Worm (Caenorhabditis elegans) whole organism, L1 larva: Measurements from ENCODE around the gene dtmk-1.
A peak's percentile ranks its signal among the peaks of the same experiment; 100 is the strongest.

Experiments
- C04F5.9 ChIP-seq: sonication (generic microtip); optimal IDR thresholded peaks from 2 replicates; lab custom pipeline; 2016; ENCODE audit warnings: missing genetic modification characterization, missing compliant biosample characterization
- C16A3.4 ChIP-seq: fragments of 150-350 bp; optimal IDR thresholded peaks from 2 replicates; lab custom pipeline; 2014; ENCODE audit warnings: missing biosample characterization, missing genetic modification characterization
- C34B4.2 ChIP-seq: sonication (generic microtip); optimal IDR thresholded peaks from 2 replicates; lab custom pipeline; 2017; ENCODE audit warnings: mild to moderate bottlenecking, missing genetic modification characterization, missing compliant biosample characterization
- Y116A8C.19 ChIP-seq: sonication (generic microtip); optimal IDR thresholded peaks from 2 replicates; lab custom pipeline; 2016; ENCODE audit warnings: missing compliant biosample characterization, missing genetic modification characterization, borderline replicate concordance
- alr-1 ChIP-seq: fragments of 200-800 bp; sonication (Bioruptor generic); optimal IDR thresholded peaks from 2 replicates; lab custom pipeline; 2018; ENCODE audit warnings: borderline replicate concordance, mild to moderate bottlenecking, missing genetic modification characterization, missing compliant biosample characterization
- aly-2 ChIP-seq: fragments of 150-350 bp; optimal IDR thresholded peaks from 2 replicates; lab custom pipeline; 2014; ENCODE audit warnings: missing biosample characterization, missing genetic modification characterization
- ama-1 ChIP-seq: fragments of 150-350 bp; optimal IDR thresholded peaks from 2 replicates; lab custom pipeline; 2014
- ceh-63 ChIP-seq: fragments of 200-800 bp; sonication (Bioruptor generic); optimal IDR thresholded peaks from 2 replicates; lab custom pipeline; 2018; ENCODE audit warnings: mild to moderate bottlenecking, missing genetic modification characterization, missing compliant biosample characterization
- ceh-8 ChIP-seq: fragments of 200-800 bp; sonication (Bioruptor generic); optimal IDR thresholded peaks from 2 replicates; lab custom pipeline; 2018; ENCODE audit warnings: mild to moderate bottlenecking, missing genetic modification characterization, moderate library complexity, missing compliant biosample characterization
- ceh-82 ChIP-seq, 3 experiments: fragments of 150-350 bp in 1 of 3; sonication (generic microtip) in 2 of 3; optimal IDR thresholded peaks; 2 replicates each; lab custom pipeline; 2014 to 2017; ENCODE audit warnings: missing biosample characterization in 3 of 3, missing genetic modification characterization in 3 of 3
- ceh-88 ChIP-seq: fragments of 200-800 bp; sonication (Bioruptor generic); IDR thresholded peaks from 2 replicates; pipeline ENCODE4 v1.3.6; 2022; ENCODE audit warnings: missing genetic modification characterization, missing compliant biosample characterization
- ceh-90 ChIP-seq: sonication (generic microtip); optimal IDR thresholded peaks from 2 replicates; lab custom pipeline; 2016; ENCODE audit warnings: missing genetic modification characterization, missing compliant biosample characterization
- ces-1 ChIP-seq: fragments of 150-350 bp; optimal IDR thresholded peaks from 2 replicates; lab custom pipeline; 2014; ENCODE audit warnings: missing biosample characterization, missing genetic modification reagents, missing genetic modification characterization
- dsc-1 ChIP-seq: sonication (generic microtip); optimal IDR thresholded peaks from 2 replicates; lab custom pipeline; 2016; ENCODE audit warnings: mild to moderate bottlenecking, missing genetic modification characterization, missing compliant biosample characterization
- efl-3 ChIP-seq: fragments of 200-800 bp; sonication (Bioruptor generic); optimal IDR thresholded peaks from 2 replicates; lab custom pipeline; 2018; ENCODE audit warnings: mild to moderate bottlenecking, missing genetic modification characterization, missing compliant biosample characterization
- elt-2 ChIP-seq: sonication (generic microtip); optimal IDR thresholded peaks from 2 replicates; lab custom pipeline; 2016; ENCODE audit warnings: missing genetic modification characterization, mild to moderate bottlenecking, inconsistent platforms, missing compliant biosample characterization, missing genetic modification reagents
- elt-3 ChIP-seq, 6 experiments: fragments of 150-350 bp in 1 of 6; sonication (generic microtip); optimal IDR thresholded peaks; 2 replicates each; lab custom pipeline; 2017 to 2018; ENCODE audit warnings: missing biosample characterization in 6 of 6, missing genetic modification characterization in 6 of 6, inconsistent platforms in 1 of 6
- ets-5 ChIP-seq: fragments of 200-800 bp; sonication (Bioruptor generic); IDR thresholded peaks from 2 replicates; pipeline ENCODE4 v1.3.6; 2022; ENCODE audit warnings: missing genetic modification characterization, missing compliant biosample characterization
- fkh-4 ChIP-seq: sonication (generic microtip); optimal IDR thresholded peaks from 2 replicates; lab custom pipeline; 2016; ENCODE audit warnings: missing compliant biosample characterization, missing genetic modification characterization, borderline replicate concordance
- grh-1 ChIP-seq: fragments of 200-800 bp; sonication (Bioruptor generic); IDR thresholded peaks from 2 replicates; pipeline ENCODE4 v1.3.6; 2022; ENCODE audit warnings: missing genetic modification reagents, missing genetic modification characterization, missing compliant biosample characterization
- hlh-4 ChIP-seq: sonication (generic microtip); optimal IDR thresholded peaks from 2 replicates; lab custom pipeline; 2016; ENCODE audit warnings: mild to moderate bottlenecking, missing genetic modification characterization, missing compliant biosample characterization
- hpl-2 ChIP-seq: fragments of 150-350 bp; optimal IDR thresholded peaks from 2 replicates; lab custom pipeline; 2014; ENCODE audit warnings: missing biosample characterization, missing genetic modification reagents, missing genetic modification characterization
- jun-1 ChIP-seq: fragments of 150-350 bp; optimal IDR thresholded peaks from 2 replicates; lab custom pipeline; 2014; ENCODE audit warnings: missing biosample characterization, missing genetic modification reagents, missing genetic modification characterization
- lin-13 ChIP-seq: fragments of 150-350 bp; optimal IDR thresholded peaks from 2 replicates; lab custom pipeline; 2014; ENCODE audit warnings: missing biosample characterization, missing genetic modification reagents, missing genetic modification characterization
- lin-14 ChIP-seq: fragments of 200-800 bp; sonication (Bioruptor generic); optimal IDR thresholded peaks from 2 replicates; lab custom pipeline; 2018; ENCODE audit warnings: mild to moderate bottlenecking, missing genetic modification characterization, moderate library complexity, missing compliant biosample characterization
- lir-3 ChIP-seq: sonication (generic microtip); optimal IDR thresholded peaks from 2 replicates; lab custom pipeline; 2016; ENCODE audit warnings: mild to moderate bottlenecking, missing genetic modification characterization, moderate library complexity, missing compliant biosample characterization; ENCODE audit not compliant: poor library complexity
- lsy-2 ChIP-seq, 2 experiments: fragments of 150-350 bp; optimal IDR thresholded peaks; 2 replicates each; lab custom pipeline; 2014; ENCODE audit warnings: missing biosample characterization in 2 of 2, missing genetic modification characterization in 2 of 2
- mab-9 ChIP-seq: fragments of 200-800 bp; sonication (Bioruptor generic); IDR thresholded peaks from 2 replicates; pipeline ENCODE4 v1.3.6; 2022; ENCODE audit warnings: missing genetic modification reagents, missing genetic modification characterization, missing compliant biosample characterization
- mep-1 ChIP-seq: fragments of 150-350 bp; optimal IDR thresholded peaks from 2 replicates; lab custom pipeline; 2014; ENCODE audit warnings: missing biosample characterization, missing genetic modification characterization
- nhr-11 ChIP-seq: fragments of 150-350 bp; optimal IDR thresholded peaks from 2 replicates; lab custom pipeline; 2014; ENCODE audit warnings: missing biosample characterization, missing genetic modification characterization
- nhr-19 ChIP-seq: fragments of 200-800 bp; sonication (Bioruptor generic); conservative IDR thresholded peaks from 2 replicates; pipeline ENCODE4 v1.3.6; 2022; ENCODE audit warnings: missing genetic modification characterization, missing compliant biosample characterization
- nhr-20 ChIP-seq: sonication (generic microtip); optimal IDR thresholded peaks from 2 replicates; lab custom pipeline; 2016; ENCODE audit warnings: mild to moderate bottlenecking, missing genetic modification characterization, missing compliant biosample characterization
- nhr-28 ChIP-seq: fragments of 150-350 bp; optimal IDR thresholded peaks from 2 replicates; lab custom pipeline; 2014; ENCODE audit warnings: missing biosample characterization, missing genetic modification characterization
- nhr-47 ChIP-seq: sonication (generic microtip); optimal IDR thresholded peaks from 2 replicates; lab custom pipeline; 2016; ENCODE audit warnings: mild to moderate bottlenecking, missing genetic modification characterization, moderate library complexity, missing compliant biosample characterization
- nhr-77 ChIP-seq: fragments of 150-350 bp; optimal IDR thresholded peaks from 2 replicates; lab custom pipeline; 2014; ENCODE audit warnings: missing biosample characterization, missing genetic modification characterization
- pag-3 ChIP-seq: sonication (generic microtip); optimal IDR thresholded peaks from 2 replicates; lab custom pipeline; 2017; ENCODE audit warnings: missing genetic modification characterization, mild to moderate bottlenecking, missing compliant biosample characterization, antibody characterized with exemption, borderline replicate concordance; ENCODE audit not compliant: insufficient read depth
- pqm-1 ChIP-seq: sonication (generic microtip); optimal IDR thresholded peaks from 3 replicates; lab custom pipeline; 2017; ENCODE audit warnings: missing biosample characterization, missing genetic modification characterization
- rnt-1 ChIP-seq: sonication (generic microtip); optimal IDR thresholded peaks from 2 replicates; lab custom pipeline; 2016; ENCODE audit warnings: mild to moderate bottlenecking, missing genetic modification characterization, moderate library complexity, missing compliant biosample characterization
- sox-4 ChIP-seq: sonication (generic microtip); optimal IDR thresholded peaks from 2 replicates; lab custom pipeline; 2016; ENCODE audit warnings: missing genetic modification characterization, missing compliant biosample characterization
- sptf-1 ChIP-seq: fragments of 150-350 bp; optimal IDR thresholded peaks from 2 replicates; lab custom pipeline; 2014; ENCODE audit warnings: missing biosample characterization, missing genetic modification characterization
- sup-37 ChIP-seq: fragments of 200-800 bp; sonication (Bioruptor generic); optimal IDR thresholded peaks from 2 replicates; lab custom pipeline; 2018; ENCODE audit warnings: mild to moderate bottlenecking, missing genetic modification characterization, missing compliant biosample characterization
- tbx-2 ChIP-seq: sonication (generic microtip); optimal IDR thresholded peaks from 2 replicates; lab custom pipeline; 2016; ENCODE audit warnings: missing genetic modification characterization, missing compliant biosample characterization
- unc-30 ChIP-seq: sonication (generic microtip); optimal IDR thresholded peaks from 2 replicates; lab custom pipeline; 2017; ENCODE audit warnings: missing biosample characterization, missing genetic modification characterization
- unc-62 ChIP-seq: fragments of 150-350 bp; optimal IDR thresholded peaks from 2 replicates; lab custom pipeline; 2014; ENCODE audit warnings: missing biosample characterization, missing genetic modification reagents, missing genetic modification characterization
- unc-98 ChIP-seq: fragments of 200-800 bp; sonication (Bioruptor generic); IDR thresholded peaks from 2 replicates; pipeline ENCODE4 v1.3.6; 2022; ENCODE audit warnings: missing genetic modification characterization, missing compliant biosample characterization
- xbp-1 ChIP-seq: sonication (generic microtip); optimal IDR thresholded peaks from 2 replicates; lab custom pipeline; 2016; ENCODE audit warnings: missing genetic modification characterization, missing compliant biosample characterization
- zip-4 ChIP-seq: fragments of 200-800 bp; sonication (Bioruptor generic); optimal IDR thresholded peaks from 2 replicates; lab custom pipeline; 2018; ENCODE audit warnings: mild to moderate bottlenecking, missing genetic modification characterization, moderate library complexity, missing compliant biosample characterization
- ztf-11 ChIP-seq, 2 experiments: sonication (generic microtip); optimal IDR thresholded peaks; 2 replicates each; lab custom pipeline; 2016 to 2017; ENCODE audit warnings: missing genetic modification characterization in 2 of 2, missing biosample characterization in 1 of 2, missing compliant biosample characterization in 1 of 2

The dtmk-1 gene

ce11 chrII:9943837-9944236 lies 23.1 kb downstream of the dtmk-1 start, which contains the start of gene flad-1:
Gene flad-1, plus strand, starts transcription at chrII:9944137.
- TF ChIP-seq fkh-4 (tag; lab: Kevin White, UChicago) (no peak), pqm-1 (tag; lab: Kevin White, UChicago) (no peak), C34B4.2 (tag; lab: Kevin White, UChicago) (no peak), zip-4 (no peak), ama-1 (lab: Kevin White, UChicago) (no peak), grh-1 (GFP tag; lab: Robert Waterston, UW) (no peak), C16A3.4 (tag; lab: Kevin White, UChicago) (no peak), ceh-90 (tag; lab: Kevin White, UChicago) (no peak), xbp-1 (tag; lab: Kevin White, UChicago) (no peak), efl-3 (GFP tag; lab: Kevin White, UChicago) (no peak), lir-3 (tag; lab: Kevin White, UChicago) (no peak), unc-62 (no peak), alr-1 (tag; lab: Kevin White, UChicago) (no peak), sox-4 (tag; lab: Kevin White, UChicago) (no peak), lsy-2 (tag; optimal IDR thresholded peaks at IDR 0.05; lab: Kevin White, UChicago) (no peak), nhr-28 (tag; lab: Kevin White, UChicago) (no peak), elt-2 (no peak), sup-37 (GFP tag; lab: Kevin White, UChicago) (no peak), unc-98 (no peak), nhr-19 (no peak)

ce11 chrII:9943246-9943645 lies 23.7 kb downstream of the dtmk-1 start:
- TF ChIP-seq ceh-8 (GFP tag; lab: Kevin White, UChicago) (no peak), mep-1 (tag; lab: Kevin White, UChicago) (no peak), sptf-1 (no peak)

- no peak for TF ChIP-seq ces-1 (GFP tag; lab: Kevin White, UChicago)
- TF ChIP-seq aly-2, result peak; percentile 37
- TF ChIP-seq rnt-1 (tag; lab: Kevin White, UChicago), result peak; percentile 99
- peak; percentile 97 for TF ChIP-seq lir-3 (tag; lab: Kevin White, UChicago)
- TF ChIP-seq ceh-8 (GFP tag; lab: Kevin White, UChicago), result peak; percentile 61
- peak; percentile 12 for TF ChIP-seq hpl-2 (GFP tag; lab: Kevin White, UChicago)
- peak; percentile 95 for TF ChIP-seq mep-1 (tag; lab: Kevin White, UChicago)
- peak; percentile 63 for TF ChIP-seq hlh-4 (tag; lab: Kevin White, UChicago)
- TF ChIP-seq ceh-88 (GFP tag; lab: Robert Waterston, UW), result peak; percentile 76
- peak in 1 of 2 experiments; percentile 94 for TF ChIP-seq ztf-11 (tag; optimal IDR thresholded peaks at IDR 0.05; lab: Kevin White, UChicago)
- peak; percentile 59 for TF ChIP-seq sup-37 (GFP tag; lab: Kevin White, UChicago)
- TF ChIP-seq C04F5.9 (tag; lab: Kevin White, UChicago), result peak; percentile 85
- TF ChIP-seq xbp-1 (tag; lab: Kevin White, UChicago), result peak; percentile 92
- peak; percentile 71 for TF ChIP-seq mab-9
- TF ChIP-seq ets-5 (GFP tag; lab: Robert Waterston, UW), result no peak
- peak; percentile 55 for TF ChIP-seq elt-2
- peak; percentile 91 for TF ChIP-seq lin-14 (GFP tag; lab: Kevin White, UChicago)
- TF ChIP-seq tbx-2 (tag; lab: Kevin White, UChicago), result peak; percentile 93
- TF ChIP-seq Y116A8C.19 (tag; lab: Kevin White, UChicago), result peak; percentile 80
- TF ChIP-seq elt-3 (tag; optimal IDR thresholded peaks at IDR 0.05; lab: Kevin White, UChicago), result peak in 5 of 6 experiments; percentile 8 to 95 (median 49)
- TF ChIP-seq pqm-1 (tag; lab: Kevin White, UChicago), result no peak
- TF ChIP-seq nhr-20 (tag; lab: Kevin White, UChicago), result peak; percentile 93
- TF ChIP-seq nhr-77, result peak; percentile 48
- TF ChIP-seq pag-3 (tag; lab: Kevin White, UChicago), result no peak
- TF ChIP-seq unc-30 (tag; lab: Kevin White, UChicago), result no peak
- TF ChIP-seq jun-1, result peak; percentile 68
- TF ChIP-seq lin-13 (GFP tag; lab: Kevin White, UChicago), result peak; percentile 83
- peak; percentile 90 for TF ChIP-seq dsc-1 (tag; lab: Kevin White, UChicago)
- TF ChIP-seq ceh-63, result no peak
- TF ChIP-seq ceh-82 (tag; optimal IDR thresholded peaks at IDR 0.05; lab: Kevin White, UChicago), result peak; percentile 83 to 92 (median 88)
- no peak for TF ChIP-seq C34B4.2 (tag; lab: Kevin White, UChicago)
- TF ChIP-seq sox-4 (tag; lab: Kevin White, UChicago), result peak; percentile 92
- peak; percentile 89 for TF ChIP-seq nhr-11 (tag; lab: Kevin White, UChicago)
- peak; percentile 93 for TF ChIP-seq nhr-47
Measured at ce11 chrII:9940430-9940829, 26.5 kb downstream of the dtmk-1 start, which contains the start of gene ufd-3. Gene ufd-3, plus strand, starts transcription at chrII:9940753.
